Fruit fly (Drosophila melanogaster): ENCODE data around the gene Akr1B.
A peak's percentile ranks its signal among the peaks of the same experiment; 100 is the strongest.

The Akr1B gene

dm6 chr3L:11587720-11588580, 36.2 kb downstream of the Akr1B start, which contains the start of gene rt:
rt (minus strand) TSS chr3L:11587770.
- peak; percentile 39 for TF ChIP-seq OdsH (GFP tag; optimal IDR thresholded peaks at IDR 0.05)
- TF ChIP-seq woc (GFP tag; optimal IDR thresholded peaks at IDR 0.05), result peak; percentile 89
- TF ChIP-seq fru (GFP tag; optimal IDR thresholded peaks at IDR 0.05), result peak; percentile 74
- peak; percentile 61 for TF ChIP-seq tai (GFP tag; optimal IDR thresholded peaks at IDR 0.05)
- peak; percentile 38 for TF ChIP-seq psq (GFP tag; optimal IDR thresholded peaks at IDR 0.05)
- no peak for TF ChIP-seq N (GFP tag; optimal IDR thresholded peaks at IDR 0.05)
- peak; percentile 70 for TF ChIP-seq ey (GFP tag; optimal IDR thresholded peaks at IDR 0.05)
- peak; percentile 6 for TF ChIP-seq Hnf4 (GFP tag; optimal IDR thresholded peaks at IDR 0.05)
- TF ChIP-seq sv (GFP tag; optimal IDR thresholded peaks at IDR 0.05), result peak; percentile 15
- TF ChIP-seq brk (GFP tag; optimal IDR thresholded peaks at IDR 0.05), result no peak
- TF ChIP-seq Hr78 (GFP tag; optimal IDR thresholded peaks at IDR 0.05), result no peak
- peak; percentile 56 for TF ChIP-seq dmrt93B (GFP tag; optimal IDR thresholded peaks at IDR 0.05)
- TF ChIP-seq sage (GFP tag; optimal IDR thresholded peaks at IDR 0.05), result peak; percentile 26
- peak in 1 of 2 experiments; percentile 76 for TF ChIP-seq foxo (GFP tag; optimal IDR thresholded peaks at IDR 0.05)
- peak; percentile 68 for TF ChIP-seq br (GFP tag; optimal IDR thresholded peaks at IDR 0.05)
- no peak for TF ChIP-seq Jra (GFP tag; optimal IDR thresholded peaks at IDR 0.05)
- peak; percentile 68 for TF ChIP-seq rgr (GFP tag; optimal IDR thresholded peaks at IDR 0.05)
- TF ChIP-seq CrebA (GFP tag; optimal IDR thresholded peaks at IDR 0.05; ENCODE audit: borderline replicate concordance), result no peak
- peak; percentile 74 for TF ChIP-seq h (GFP tag; optimal IDR thresholded peaks at IDR 0.05)
- peak; percentile 75 for TF ChIP-seq Sp1 (GFP tag; optimal IDR thresholded peaks at IDR 0.05)
- TF ChIP-seq usp (GFP tag; optimal IDR thresholded peaks at IDR 0.05), result no peak
- TF ChIP-seq Myc (optimal IDR thresholded peaks at IDR 0.05), result peak; percentile 74
- TF ChIP-seq CG32264 (GFP tag; optimal IDR thresholded peaks at IDR 0.05), result no peak
- TF ChIP-seq Rel (GFP tag; optimal IDR thresholded peaks at IDR 0.05), result no peak
- peak; percentile 31 for TF ChIP-seq Rel (tag; optimal IDR thresholded peaks at IDR 0.05)
- TF ChIP-seq Dfd (GFP tag; optimal IDR thresholded peaks at IDR 0.05), result no peak
- peak; percentile 62 for TF ChIP-seq CG9705 (GFP tag; optimal IDR thresholded peaks at IDR 0.05)
- TF ChIP-seq HLH106 (tag; optimal IDR thresholded peaks at IDR 0.05), result peak; percentile 76

- TF ChIP-seq Hr83 (GFP tag; optimal IDR thresholded peaks at IDR 0.05; ENCODE audit: poor library complexity, severe bottlenecking), result peak; percentile 13
- no peak for TF ChIP-seq CG9705 (GFP tag; optimal IDR thresholded peaks at IDR 0.05)
- TF ChIP-seq dsf (GFP tag; optimal IDR thresholded peaks at IDR 0.05; ENCODE audit: borderline replicate concordance), result no peak
- peak; percentile 38 for TF ChIP-seq h (GFP tag; optimal IDR thresholded peaks at IDR 0.05)
- no peak for TF ChIP-seq Mio (GFP tag; optimal IDR thresholded peaks at IDR 0.05)
These were observed 37.3 kb downstream of the Akr1B start for dm6 chr3L:11586794-11587462.

dm6 chr3L:11583964-11584363, 40.2 kb downstream of the Akr1B start, which contains the start of gene CG32086:
CG32086 (minus strand) TSS chr3L:11584064.
- TF ChIP-seq brk (GFP tag; optimal IDR thresholded peaks at IDR 0.05) (no peak), rgr (GFP tag; optimal IDR thresholded peaks at IDR 0.05) (no peak), sv (GFP tag; optimal IDR thresholded peaks at IDR 0.05) (no peak), Hr78 (GFP tag; optimal IDR thresholded peaks at IDR 0.05) (no peak), lola (GFP tag; optimal IDR thresholded peaks at IDR 0.05) (no peak), Sp1 (GFP tag; optimal IDR thresholded peaks at IDR 0.05) (no peak), dmrt93B (GFP tag; optimal IDR thresholded peaks at IDR 0.05) (no peak)

- TF ChIP-seq Sp1 (GFP tag; optimal IDR thresholded peaks at IDR 0.05) (no peak), usp (GFP tag; optimal IDR thresholded peaks at IDR 0.05) (no peak)
These were observed 42.1 kb downstream of the Akr1B start, which contains the start of gene CG33269 for dm6 chr3L:11582097-11582496. CG33269 (minus strand) TSS chr3L:11582197.

Measured in whole organism, wandering third instar larva.